Worm (Caenorhabditis elegans): ENCODE measurements around the gene W08E12.2.
"Not testable (repeated sequence)": the region's sequence is repeated elsewhere in the genome, so short reads cannot be mapped to it uniquely, and the experiment has no call there.

DNA sequence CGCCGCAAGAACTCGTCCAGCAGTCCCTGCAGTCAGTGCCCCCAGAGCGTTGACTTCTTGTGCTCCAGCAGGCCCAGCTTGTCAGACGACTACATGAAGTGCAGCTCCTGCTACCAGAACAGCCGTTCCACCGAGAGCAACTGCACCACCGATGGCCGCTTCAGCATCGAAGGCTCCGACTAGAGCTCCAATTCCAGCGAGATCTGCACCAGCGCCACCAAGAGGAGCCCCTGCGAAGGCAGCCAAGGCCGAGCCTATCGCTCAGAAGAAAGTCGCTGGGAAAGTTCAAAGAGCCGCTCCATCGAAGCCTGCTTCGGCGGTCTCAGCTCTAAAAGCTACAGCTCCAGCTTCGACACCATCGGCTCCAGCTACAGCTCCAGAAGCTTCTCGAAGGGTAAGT lies 15.1 kb downstream of the W08E12.2 start:
- TF ChIP-seq lin-54 (GFP tag; optimal IDR thresholded peaks at IDR 0.05); ets-4 (GFP tag; optimal IDR thresholded peaks at IDR 0.05); aptf-3 (GFP tag; IDR thresholded peaks at IDR 0.05); xnd-1 (tag; optimal IDR thresholded peaks at IDR 0.05); hsf-1 (GFP tag; IDR thresholded peaks at IDR 0.05); ama-1 (optimal IDR thresholded peaks at IDR 0.05); ama-1 (GFP tag; optimal IDR thresholded peaks at IDR 0.05): not testable (repeated sequence)

Data from whole organism, young adult.